Fruit fly (Drosophila melanogaster) whole organism, embryonic: ENCODE data around the gene CG5180.

Experiments
- Aef1 ChIP-seq: fragments of 200-800 bp; sonication (Bioruptor generic); IDR thresholded peaks from 3 replicates; pipeline ENCODE4 v1.3.6; 2022; ENCODE audit warnings: missing biosample characterization, missing genetic modification characterization
- Atf6 ChIP-seq: fragments of 200-800 bp; sonication (Bioruptor generic); IDR thresholded peaks from 2 replicates; pipeline ENCODE4 v1.3.6; 2022; ENCODE audit warnings: missing biosample characterization, missing genetic modification characterization
- B-H1 ChIP-seq: fragments of 200-800 bp; sonication (Bioruptor generic); IDR thresholded peaks from 3 replicates; pipeline ENCODE4 v1.3.6; 2022; ENCODE audit warnings: missing biosample characterization, missing genetic modification characterization
- CG10267 ChIP-seq: fragments of 200-800 bp; sonication (Bioruptor generic); optimal IDR thresholded peaks from 2 replicates; lab custom pipeline; 2018; ENCODE audit warnings: missing biosample characterization, mild to moderate bottlenecking, missing genetic modification characterization, moderate library complexity
- CG10565 ChIP-seq: fragments of 200-800 bp; sonication (Bioruptor generic); optimal IDR thresholded peaks from 3 replicates; lab custom pipeline; 2016; ENCODE audit warnings: missing biosample characterization, mild to moderate bottlenecking, missing genetic modification characterization
- CG10959 ChIP-seq: fragments of 200-800 bp; sonication (Bioruptor generic); IDR thresholded peaks from 2 replicates; pipeline ENCODE4 v1.3.6; 2022; ENCODE audit warnings: missing biosample characterization, missing genetic modification characterization
- CG11398 ChIP-seq: fragments of 200-800 bp; sonication (Bioruptor generic); optimal IDR thresholded peaks from 2 replicates; lab custom pipeline; 2016; ENCODE audit warnings: missing biosample characterization, missing genetic modification characterization
- CG12104 ChIP-seq: fragments of 200-800 bp; sonication (Bioruptor generic); optimal IDR thresholded peaks from 3 replicates; lab custom pipeline; 2016; ENCODE audit warnings: missing biosample characterization, missing genetic modification characterization
- CG1233 ChIP-seq: fragments of 200-800 bp; sonication (Bioruptor generic); optimal IDR thresholded peaks from 4 replicates; lab custom pipeline; 2018; ENCODE audit warnings: missing biosample characterization, mild to moderate bottlenecking, missing genetic modification characterization
- CG13123 ChIP-seq: fragments of 200-800 bp; sonication (Bioruptor generic); optimal IDR thresholded peaks from 2 replicates; lab custom pipeline; 2016; ENCODE audit warnings: missing biosample characterization, missing genetic modification characterization
- CG1529 ChIP-seq: fragments of 200-800 bp; sonication (Bioruptor generic); optimal IDR thresholded peaks from 3 replicates; lab custom pipeline; 2018; ENCODE audit warnings: missing biosample characterization, missing genetic modification characterization
- CG15479 ChIP-seq: fragments of 200-800 bp; sonication (Bioruptor generic); optimal IDR thresholded peaks from 3 replicates; lab custom pipeline; 2019; ENCODE audit warnings: missing biosample characterization, mild to moderate bottlenecking, missing genetic modification characterization, moderate library complexity
- CG1647 ChIP-seq: fragments of 200-800 bp; sonication (Bioruptor generic); optimal IDR thresholded peaks from 3 replicates; lab custom pipeline; 2016; ENCODE audit warnings: missing biosample characterization, missing genetic modification characterization
- CG16815 ChIP-seq: fragments of 200-800 bp; sonication (Bioruptor generic); optimal IDR thresholded peaks from 3 replicates; lab custom pipeline; 2017; ENCODE audit warnings: missing biosample characterization, mild to moderate bottlenecking, missing genetic modification characterization
- CG18599 ChIP-seq: fragments of 200-800 bp; sonication (Bioruptor generic); optimal IDR thresholded peaks from 3 replicates; lab custom pipeline; 2017; ENCODE audit warnings: missing biosample characterization, missing genetic modification characterization, mild to moderate bottlenecking, moderate library complexity, missing genetic modification reagents
- CG2712 ChIP-seq: fragments of 200-800 bp; optimal IDR thresholded peaks from 3 replicates; lab custom pipeline; 2019; ENCODE audit warnings: missing biosample characterization, mild to moderate bottlenecking, missing genetic modification characterization, moderate library complexity
- CG30020 ChIP-seq: fragments of 200-800 bp; optimal IDR thresholded peaks from 2 replicates; lab custom pipeline; 2019; ENCODE audit warnings: missing biosample characterization, mild to moderate bottlenecking, missing genetic modification characterization, moderate library complexity
- CG32767 ChIP-seq: fragments of 200-800 bp; sonication (Bioruptor generic); IDR thresholded peaks from 2 replicates; pipeline ENCODE4 v1.3.6; 2022; ENCODE audit warnings: missing biosample characterization, missing genetic modification characterization
- CG3281 ChIP-seq: fragments of 200-800 bp; sonication (Bioruptor generic); optimal IDR thresholded peaks from 3 replicates; lab custom pipeline; 2017; ENCODE audit warnings: missing biosample characterization, mild to moderate bottlenecking, missing genetic modification characterization
- CG33213 ChIP-seq: fragments of 200-800 bp; sonication (Bioruptor generic); optimal IDR thresholded peaks from 3 replicates; lab custom pipeline; 2016; ENCODE audit warnings: missing biosample characterization, missing genetic modification characterization
- CG4360 ChIP-seq: fragments of 200-800 bp; sonication (Bioruptor generic); IDR thresholded peaks from 2 replicates; pipeline ENCODE4 v1.3.6; 2022; ENCODE audit warnings: missing biosample characterization, missing genetic modification characterization
- CG6654 ChIP-seq: fragments of 200-800 bp; sonication (Bioruptor generic); optimal IDR thresholded peaks from 2 replicates; lab custom pipeline; 2017; ENCODE audit warnings: missing biosample characterization, mild to moderate bottlenecking, missing genetic modification characterization
- CG6765 ChIP-seq: fragments of 200-800 bp; sonication (Bioruptor generic); optimal IDR thresholded peaks from 3 replicates; lab custom pipeline; 2017; ENCODE audit warnings: missing biosample characterization, mild to moderate bottlenecking, missing genetic modification characterization
- CG7372 ChIP-seq: fragments of 200-800 bp; sonication (Bioruptor generic); IDR thresholded peaks from 2 replicates; pipeline ENCODE4 v1.3.6; 2022; ENCODE audit warnings: missing biosample characterization, missing genetic modification characterization
- CG7928 ChIP-seq: fragments of 200-800 bp; sonication (Bioruptor generic); optimal IDR thresholded peaks from 2 replicates; lab custom pipeline; 2017; ENCODE audit warnings: missing biosample characterization, mild to moderate bottlenecking, missing genetic modification characterization
- CG8765 ChIP-seq: fragments of 200-800 bp; sonication (Bioruptor generic); IDR thresholded peaks from 2 replicates; pipeline ENCODE4 v1.3.6; 2022; ENCODE audit warnings: missing biosample characterization, missing genetic modification characterization
- Chrac-16 ChIP-seq: fragments of 200-800 bp; sonication (Bioruptor generic); optimal IDR thresholded peaks from 3 replicates; lab custom pipeline; 2016; ENCODE audit warnings: missing biosample characterization, missing genetic modification characterization
- Dek ChIP-seq: fragments of 200-800 bp; sonication (Bioruptor generic); optimal IDR thresholded peaks from 3 replicates; lab custom pipeline; 2019; ENCODE audit warnings: missing biosample characterization, mild to moderate bottlenecking, missing genetic modification characterization, moderate library complexity
- Ets65A ChIP-seq: fragments of 200-800 bp; sonication (Bioruptor generic); peaks from one replicate; lab custom pipeline; 2016; ENCODE audit warnings: missing biosample characterization, missing genetic modification characterization
- Gug ChIP-seq: fragments of 200-800 bp; sonication (Bioruptor generic); IDR thresholded peaks from 4 replicates; pipeline ENCODE4 v1.3.6; 2022; ENCODE audit warnings: missing biosample characterization, missing genetic modification characterization
- H15 ChIP-seq: fragments of 200-800 bp; sonication (Bioruptor generic); IDR thresholded peaks from 3 replicates; pipeline ENCODE4 v1.3.6; 2022; ENCODE audit warnings: missing biosample characterization, missing genetic modification characterization
- HLH3B ChIP-seq: fragments of 200-800 bp; sonication (Bioruptor generic); IDR thresholded peaks from 2 replicates; pipeline ENCODE4 v1.3.6; 2022; ENCODE audit warnings: missing biosample characterization, missing genetic modification characterization
- HLHmδ ChIP-seq: fragments of 200-800 bp; sonication (Bioruptor generic); optimal IDR thresholded peaks from 2 replicates; lab custom pipeline; 2018; ENCODE audit warnings: missing biosample characterization, mild to moderate bottlenecking, missing genetic modification characterization, moderate library complexity
- Usf ChIP-seq: fragments of 200-800 bp; sonication (Bioruptor generic); optimal IDR thresholded peaks from 2 replicates; lab custom pipeline; 2017; ENCODE audit warnings: missing genotype, missing biosample characterization, missing genetic modification characterization
- aop ChIP-seq: fragments of 200-800 bp; sonication (Bioruptor generic); IDR thresholded peaks from 2 replicates; pipeline ENCODE4 v1.3.6; 2022; ENCODE audit warnings: missing biosample characterization, missing genetic modification characterization
- bab2 ChIP-seq: fragments of 200-800 bp; sonication (Bioruptor generic); optimal IDR thresholded peaks from 2 replicates; lab custom pipeline; 2016; ENCODE audit warnings: missing biosample characterization, missing genetic modification characterization
- bowl ChIP-seq: fragments of 200-800 bp; sonication (Bioruptor generic); IDR thresholded peaks from 2 replicates; pipeline ENCODE4 v1.3.6; 2022; ENCODE audit warnings: missing biosample characterization, missing genetic modification characterization
- crc ChIP-seq: fragments of 200-800 bp; sonication (Bioruptor generic); optimal IDR thresholded peaks from 2 replicates; lab custom pipeline; 2016; ENCODE audit warnings: missing biosample characterization, missing genetic modification characterization
- croc ChIP-seq: fragments of 200-800 bp; sonication (Bioruptor generic); conservative IDR thresholded peaks from 3 replicates; pipeline ENCODE4 v1.3.6; 2022; ENCODE audit warnings: missing biosample characterization, missing genetic modification characterization
- eve ChIP-seq, 2 experiments: fragments of >200 bp; optimal IDR thresholded peaks; 2 replicates each; lab custom pipeline; 2017; ENCODE audit warnings: missing biosample characterization in 2 of 2, missing genetic modification characterization in 2 of 2
- h ChIP-seq: fragments of >200 bp; optimal IDR thresholded peaks from 2 replicates; lab custom pipeline; 2017
- hkb ChIP-seq, 2 experiments: fragments of 200-800 bp in 1 of 2; fragments of >200 bp in 1 of 2; sonication (Bioruptor generic) in 1 of 2; IDR thresholded peaks in 1 of 2; optimal IDR thresholded peaks in 1 of 2; 2 replicates each; pipeline versions ENCODE4 v1.3.6 to Lab custom; 2017 to 2022; ENCODE audit warnings: missing biosample characterization in 1 of 2, missing genetic modification characterization in 1 of 2
- mld ChIP-seq: fragments of 200-800 bp; sonication (Bioruptor generic); IDR thresholded peaks from 3 replicates; pipeline ENCODE4 v1.3.6; 2022; ENCODE audit warnings: missing biosample characterization, missing genetic modification characterization; ENCODE audit not compliant: partially characterized antibody
- tap ChIP-seq: fragments of 200-800 bp; optimal IDR thresholded peaks from 3 replicates; lab custom pipeline; 2019; ENCODE audit warnings: missing biosample characterization, mild to moderate bottlenecking, missing genetic modification characterization, moderate library complexity
- tna ChIP-seq: fragments of 200-800 bp; sonication (Bioruptor generic); IDR thresholded peaks from 2 replicates; pipeline ENCODE4 v1.3.6; 2022; ENCODE audit warnings: missing biosample characterization, missing genetic modification characterization; ENCODE audit not compliant: partially characterized antibody
- ttk ChIP-seq: fragments of 200-800 bp; sonication (Bioruptor generic); IDR thresholded peaks from 2 replicates; pipeline ENCODE4 v2.1.2; 2022; ENCODE audit warnings: missing biosample characterization, missing genetic modification characterization
- tx ChIP-seq: fragments of 200-800 bp; sonication (Bioruptor generic); optimal IDR thresholded peaks from 2 replicates; lab custom pipeline; 2016; ENCODE audit warnings: missing biosample characterization, missing genetic modification characterization
- vvl ChIP-seq: fragments of 200-800 bp; sonication (Bioruptor generic); IDR thresholded peaks from 2 replicates; pipeline ENCODE4 v1.3.6; 2022; ENCODE audit warnings: missing biosample characterization, missing genetic modification characterization

The CG5180 gene

dm6 chr3R:20546662-20547620, 10.8 kb upstream of the CG5180 start (continued):
- TF ChIP-seq CG11398 (no peak), bab2 (GFP tag; lab: Kevin White, UChicago) (no peak), CG18599 (GFP tag; lab: Kevin White, UChicago) (peak; percentile 11), CG1647 (GFP tag; lab: Kevin White, UChicago) (no peak), CG15479 (GFP tag; lab: Kevin White, UChicago) (peak; percentile 76), CG1529 (no peak), eve (GFP tag; optimal IDR thresholded peaks at IDR 0.05; lab: Kevin White, UChicago) (peak in 1 of 2 experiments; percentile 27), vvl (no peak), CG13123 (GFP tag; lab: Kevin White, UChicago) (no peak), HLHmδ (GFP tag; lab: Kevin White, UChicago) (no peak), CG10959 (GFP tag; lab: Robert Waterston, UW) (no peak), Chrac-16 (GFP tag; lab: Kevin White, UChicago) (no peak), CG32767 (GFP tag; lab: Robert Waterston, UW) (no peak), HLH3B (GFP tag; lab: Robert Waterston, UW) (no peak), CG6765 (GFP tag; lab: Kevin White, UChicago) (no peak), CG16815 (no peak), Gug (no peak), ttk (no peak), CG2712 (tag; lab: Kevin White, UChicago) (no peak), Atf6 (GFP tag; lab: Robert Waterston, UW) (no peak), CG12104 (GFP tag; lab: Kevin White, UChicago) (no peak), CG7928 (GFP tag; lab: Kevin White, UChicago) (no peak), Aef1 (GFP tag; lab: Robert Waterston, UW) (no peak), CG8765 (GFP tag; lab: Robert Waterston, UW) (no peak), mld (GFP tag; lab: Robert Waterston, UW) (no peak), Ets65A (GFP tag; lab: Kevin White, UChicago) (no peak), croc (GFP tag; lab: Robert Waterston, UW) (no peak), tap (tag; lab: Kevin White, UChicago) (no peak), CG6654 (no peak), bowl (GFP tag; lab: Robert Waterston, UW) (no peak), crc (no peak), CG4360 (GFP tag; lab: Robert Waterston, UW) (no peak), H15 (GFP tag; lab: Robert Waterston, UW) (no peak), tna (GFP tag; lab: Robert Waterston, UW) (no peak), CG3281 (peak; percentile 15), Dek (tag; lab: Kevin White, UChicago) (no peak), h (lab: Kevin White, UChicago) (no peak), CG30020 (tag; lab: Kevin White, UChicago) (no peak), CG7372 (GFP tag; lab: Robert Waterston, UW) (no peak), Usf (GFP tag; lab: Kevin White, UChicago) (no peak), B-H1 (GFP tag; lab: Robert Waterston, UW) (no peak), aop (GFP tag; lab: Robert Waterston, UW) (no peak), CG10267 (tag; lab: Kevin White, UChicago) (no peak), tx (GFP tag; lab: Kevin White, UChicago) (no peak), CG1233 (GFP tag; lab: Kevin White, UChicago) (no peak), CG33213 (no peak), CG10565 (GFP tag; lab: Kevin White, UChicago) (no peak), hkb (optimal IDR thresholded peaks at IDR 0.05; lab: Kevin White, UChicago) (no peak), hkb (GFP tag; IDR thresholded peaks at IDR 0.05; lab: Robert Waterston, UW) (no peak)
